Worm (Caenorhabditis elegans) whole organism, L4 larva: ENCODE data around the gene pdhk-2.

Source experiments
- R02D3.7 ChIP-seq: fragments of 150-350 bp; sonication (generic microtip); optimal IDR thresholded peaks from 3 replicates; lab custom pipeline; 2014; ENCODE audit warnings: missing biosample characterization, missing genetic modification characterization
- T20F7.1 ChIP-seq: fragments of 200-800 bp; sonication (Bioruptor generic); optimal IDR thresholded peaks from 2 replicates; lab custom pipeline; 2018; ENCODE audit warnings: mild to moderate bottlenecking, missing genetic modification characterization, missing compliant biosample characterization
- ceh-62 ChIP-seq: sonication (generic microtip); optimal IDR thresholded peaks from 2 replicates; lab custom pipeline; 2017; ENCODE audit warnings: missing biosample characterization, missing genetic modification characterization
- daf-19 ChIP-seq: fragments of 200-800 bp; sonication (Bioruptor generic); conservative IDR thresholded peaks from 2 replicates; pipeline ENCODE4 v1.3.6; 2022; ENCODE audit warnings: missing genetic modification characterization, missing compliant biosample characterization
- jun-1 ChIP-seq: fragments of 150-350 bp; optimal IDR thresholded peaks from 2 replicates; lab custom pipeline; 2014; ENCODE audit warnings: missing biosample characterization, missing genetic modification reagents, missing genetic modification characterization
- lin-38 ChIP-seq: fragments of 200-800 bp; sonication (Bioruptor generic); IDR thresholded peaks from 2 replicates; pipeline ENCODE4 v1.3.6; 2022; ENCODE audit warnings: missing genetic modification reagents, missing genetic modification characterization, missing compliant biosample characterization
- nhr-237 ChIP-seq: sonication (generic microtip); optimal IDR thresholded peaks from 2 replicates; lab custom pipeline; 2017; ENCODE audit warnings: missing biosample characterization, missing genetic modification characterization
- nhr-28 ChIP-seq: fragments of 150-350 bp; optimal IDR thresholded peaks from 2 replicates; lab custom pipeline; 2014; ENCODE audit warnings: missing biosample characterization, missing genetic modification characterization
- pha-4 ChIP-seq, 2 experiments: fragments of 150-350 bp in 1 of 2; fragments of 200-800 bp in 1 of 2; sonication (Bioruptor generic) in 1 of 2; IDR thresholded peaks in 1 of 2; optimal IDR thresholded peaks in 1 of 2; 2 replicates each; pipeline versions ENCODE4 v1.3.6 to Lab custom; 2014 to 2022; ENCODE audit warnings: missing genetic modification characterization in 2 of 2, missing genetic modification reagents in 2 of 2, missing biosample characterization in 1 of 2, missing compliant biosample characterization in 1 of 2
- pqm-1 ChIP-seq: sonication (generic microtip); optimal IDR thresholded peaks from 2 replicates; lab custom pipeline; 2017; ENCODE audit warnings: missing biosample characterization, missing genetic modification characterization
- skn-1 ChIP-seq: fragments of 150-350 bp; optimal IDR thresholded peaks from 2 replicates; lab custom pipeline; 2014; ENCODE audit warnings: missing biosample characterization, missing genetic modification characterization
- unc-62 ChIP-seq, 3 experiments: fragments of 150-350 bp in 1 of 3; sonication (generic microtip); optimal IDR thresholded peaks in 2 of 3; peaks in 1 of 3; 1 replicate in 1 of 3; 2 replicates in 2 of 3; lab custom pipeline; 2014 to 2017; ENCODE audit warnings: missing biosample characterization in 3 of 3, missing genetic modification characterization in 3 of 3, missing genetic modification reagents in 3 of 3, missing genotype in 1 of 3
- zip-2 ChIP-seq: fragments of 150-350 bp; optimal IDR thresholded peaks from 2 replicates; lab custom pipeline; 2014; ENCODE audit warnings: missing biosample characterization, missing genetic modification characterization
- ztf-11 ChIP-seq: fragments of 150-350 bp; optimal IDR thresholded peaks from 2 replicates; lab custom pipeline; 2014; ENCODE audit warnings: missing biosample characterization, missing genetic modification characterization

- no peak for TF ChIP-seq pha-4 (GFP tag; IDR thresholded peaks at IDR 0.05; lab: Robert Waterston, UW)
- TF ChIP-seq pha-4 (tag; optimal IDR thresholded peaks at IDR 0.05; lab: Kevin White, UChicago), result no peak
- TF ChIP-seq lin-38 (GFP tag; lab: Robert Waterston, UW), result no peak
- TF ChIP-seq daf-19 (GFP tag; lab: Robert Waterston, UW), result no peak
- TF ChIP-seq jun-1 (tag; lab: Kevin White, UChicago), result no peak
- no peak for TF ChIP-seq ztf-11
- no peak for TF ChIP-seq skn-1 (tag; lab: Kevin White, UChicago)
- TF ChIP-seq zip-2 (tag; lab: Kevin White, UChicago), result no peak
- TF ChIP-seq ceh-62 (tag; lab: Kevin White, UChicago), result no peak
- TF ChIP-seq nhr-237, result no peak
- TF ChIP-seq T20F7.1 (GFP tag; lab: Kevin White, UChicago), result no peak
- no peak for TF ChIP-seq nhr-28 (tag; lab: Kevin White, UChicago)
- TF ChIP-seq R02D3.7 (tag; lab: Kevin White, UChicago), result no peak
- TF ChIP-seq unc-62 (GFP tag; optimal IDR thresholded peaks at IDR 0.05 in 1 of 2; lab: Kevin White, UChicago), result no peak
- TF ChIP-seq unc-62 (tag; optimal IDR thresholded peaks at IDR 0.05; lab: Kevin White, UChicago), result no peak
- no peak for TF ChIP-seq pqm-1 (tag; lab: Kevin White, UChicago)
Measured at ce11 chrIII:8704765-8705164, 36.4 kb downstream of the pdhk-2 start, which contains the start of gene B0303.16.
